Worm (Caenorhabditis elegans) whole organism, early embryonic: ENCODE results near the gene fard-1.

Source experiments
- ceh-36 ChIP-seq: sonication (generic microtip); optimal IDR thresholded peaks from 2 replicates; lab custom pipeline; 2016; ENCODE audit warnings: missing genetic modification characterization, inconsistent platforms, missing compliant biosample characterization
- hmg-4 ChIP-seq: fragments of 200-800 bp; sonication (Bioruptor generic); optimal IDR thresholded peaks from 2 replicates; lab custom pipeline; 2018; ENCODE audit warnings: mild to moderate bottlenecking, missing genetic modification characterization, missing compliant biosample characterization
- hnd-1 ChIP-seq: sonication (generic microtip); optimal IDR thresholded peaks from 2 replicates; lab custom pipeline; 2016; ENCODE audit warnings: missing genetic modification characterization, missing compliant biosample characterization
- scrt-1 ChIP-seq: fragments of 200-800 bp; sonication (Bioruptor generic); IDR thresholded peaks from 2 replicates; pipeline ENCODE4 v1.3.6; 2022; ENCODE audit warnings: missing genetic modification characterization, missing compliant biosample characterization

DNA sequence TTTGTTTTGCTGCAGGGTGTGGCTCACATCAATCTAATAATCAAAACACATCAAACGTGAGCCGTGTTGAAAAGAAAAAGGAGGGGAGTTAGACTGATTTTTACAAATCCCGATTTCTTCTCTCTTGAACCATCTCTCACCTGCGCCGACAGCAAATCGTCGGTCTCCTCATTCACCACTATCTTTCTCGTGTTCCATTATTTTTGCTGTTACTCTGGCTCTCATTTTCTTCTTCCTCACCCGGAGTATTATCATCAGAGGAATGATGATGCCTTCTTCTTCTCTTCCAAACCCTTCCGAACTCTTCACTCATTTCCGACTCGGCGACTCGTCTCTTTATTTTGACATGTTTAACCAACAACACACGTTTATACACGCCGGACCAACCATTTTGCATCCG lies 17.1 kb downstream of the fard-1 start:
- no peak for TF ChIP-seq hnd-1 (tag; lab: Kevin White, UChicago)
- no peak for TF ChIP-seq scrt-1 (GFP tag; lab: Robert Waterston, UW)
- no peak for TF ChIP-seq ceh-36
- no peak for TF ChIP-seq hmg-4 (GFP tag; lab: Kevin White, UChicago)
